Fruit fly (Drosophila melanogaster) whole organism, wandering third instar larva: ENCODE results near the gene TTLL5.

ENCODE experiments used
- Dif ChIP-seq: fragments of 200-275, 200-300 bp; sonication (Bioruptor generic); optimal IDR thresholded peaks from 2 replicates; lab custom pipeline; 2018; ENCODE audit warnings: missing biosample characterization, missing genetic modification characterization; ENCODE audit not compliant: partially characterized antibody
- HLH106 ChIP-seq: fragments of 200-800 bp; optimal IDR thresholded peaks from 3 replicates; lab custom pipeline; 2019; ENCODE audit warnings: missing biosample characterization, mild to moderate bottlenecking, missing genetic modification characterization, moderate library complexity
- Rel ChIP-seq, 2 experiments: fragments of 200-800 bp; sonication (Bioruptor generic) in 1 of 2; optimal IDR thresholded peaks; 2 replicates in 1 of 2; 3 replicates in 1 of 2; lab custom pipeline; 2016 to 2019; ENCODE audit warnings: mild to moderate bottlenecking in 2 of 2, missing biosample characterization in 2 of 2, missing genetic modification characterization in 2 of 2, moderate library complexity in 1 of 2
- br ChIP-seq: fragments of 200-800 bp; sonication (Bioruptor generic); optimal IDR thresholded peaks from 2 replicates; lab custom pipeline; 2016; ENCODE audit warnings: missing biosample characterization, missing genetic modification characterization
- dmrt93B ChIP-seq: fragments of 200-800 bp; sonication (Bioruptor generic); optimal IDR thresholded peaks from 2 replicates; lab custom pipeline; 2018; ENCODE audit warnings: missing biosample characterization, mild to moderate bottlenecking, missing genetic modification characterization
- dsf ChIP-seq: sonication (Bioruptor generic); optimal IDR thresholded peaks from 2 replicates; lab custom pipeline; 2016; ENCODE audit warnings: missing biosample characterization, missing genetic modification characterization, borderline replicate concordance

The TTLL5 gene

DNA sequence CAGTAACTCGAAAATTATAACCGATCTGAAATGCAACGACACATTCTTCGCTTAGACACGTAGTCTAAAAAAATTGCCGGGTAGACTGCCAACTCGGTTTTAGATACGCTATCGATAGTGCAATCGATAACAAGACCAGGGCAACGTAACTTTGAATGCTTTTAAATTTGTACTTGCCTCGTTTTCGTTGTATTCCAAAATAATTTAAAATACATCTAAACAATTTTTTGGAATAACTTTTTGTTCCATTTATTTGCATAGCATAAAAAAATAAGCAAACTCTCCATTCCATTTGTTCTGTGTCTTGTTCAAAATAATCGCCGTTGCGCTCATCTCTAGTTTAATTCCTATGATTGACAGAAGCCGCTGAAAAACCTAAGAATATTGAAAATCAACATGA, 53.2 kb downstream of the TTLL5 start, which contains the start of the genes Stt3B and CG11839 (continued):
- TF ChIP-seq Dif (no peak), dmrt93B (GFP tag; lab: Kevin White, UChicago) (no peak), HLH106 (tag; lab: Kevin White, UChicago) (peak; percentile 83)

DNA sequence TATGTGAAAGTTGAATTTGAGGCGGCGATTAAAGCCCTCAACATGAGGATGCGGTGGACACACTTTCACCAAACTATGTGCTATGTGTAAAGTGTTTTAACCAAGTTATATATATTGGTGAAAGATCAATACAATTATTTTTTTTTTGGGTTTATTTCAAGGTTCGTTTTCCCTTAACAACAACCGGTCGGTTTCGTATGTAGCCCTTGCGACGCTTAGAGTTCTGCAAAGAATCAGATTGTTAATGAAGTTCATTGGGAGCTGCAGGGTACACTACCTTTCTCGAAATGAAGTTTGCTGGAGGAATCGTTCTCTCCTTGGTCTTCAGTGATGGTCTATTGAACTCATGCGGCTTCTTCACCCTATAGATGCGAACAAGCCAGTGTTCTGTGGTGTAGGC, 55.9 kb downstream of the TTLL5 start:
- TF ChIP-seq dsf (GFP tag; lab: Kevin White, UChicago), result no peak

- TF ChIP-seq Rel (GFP tag; optimal IDR thresholded peaks at IDR 0.05; lab: Kevin White, UChicago) (no peak), Rel (tag; optimal IDR thresholded peaks at IDR 0.05; lab: Kevin White, UChicago) (peak; percentile 95), br (GFP tag; lab: Kevin White, UChicago) (no peak)
- TF ChIP-seq, all 38 proteins: peak for 1
Measured at dm6 chr3R:25064907-25065841, 57.5 kb downstream of the TTLL5 start, which contains the start of the genes veli and PQBP1. TSS of gene veli (minus strand) at chr3R:25065591. TSS of gene PQBP1 (plus strand) at chr3R:25065791.
